Worm (Caenorhabditis elegans) whole organism, L1 larva: ENCODE data around the gene F55E10.4.

Source experiments
- C04F5.9 ChIP-seq: sonication (generic microtip); optimal IDR thresholded peaks from 2 replicates; lab custom pipeline; 2016; ENCODE audit warnings: missing genetic modification characterization, missing compliant biosample characterization
- C16A3.4 ChIP-seq: fragments of 150-350 bp; optimal IDR thresholded peaks from 2 replicates; lab custom pipeline; 2014; ENCODE audit warnings: missing biosample characterization, missing genetic modification characterization
- F16B12.6 ChIP-seq: fragments of 150-350 bp; optimal IDR thresholded peaks from 2 replicates; lab custom pipeline; 2014; ENCODE audit warnings: missing biosample characterization, missing genetic modification characterization
- Y116A8C.19 ChIP-seq: sonication (generic microtip); optimal IDR thresholded peaks from 2 replicates; lab custom pipeline; 2016; ENCODE audit warnings: missing compliant biosample characterization, missing genetic modification characterization, borderline replicate concordance
- aha-1 ChIP-seq: fragments of 150-350 bp; optimal IDR thresholded peaks from 2 replicates; lab custom pipeline; 2014; ENCODE audit warnings: missing biosample characterization, missing genetic modification characterization
- alr-1 ChIP-seq: fragments of 200-800 bp; sonication (Bioruptor generic); optimal IDR thresholded peaks from 2 replicates; lab custom pipeline; 2018; ENCODE audit warnings: borderline replicate concordance, mild to moderate bottlenecking, missing genetic modification characterization, missing compliant biosample characterization
- ama-1 ChIP-seq: fragments of 150-350 bp; optimal IDR thresholded peaks from 2 replicates; lab custom pipeline; 2014
- blmp-1 ChIP-seq: fragments of 150-350 bp; optimal IDR thresholded peaks from 2 replicates; lab custom pipeline; 2014; ENCODE audit warnings: missing biosample characterization, missing genetic modification characterization
- ceh-63 ChIP-seq: fragments of 200-800 bp; sonication (Bioruptor generic); optimal IDR thresholded peaks from 2 replicates; lab custom pipeline; 2018; ENCODE audit warnings: mild to moderate bottlenecking, missing genetic modification characterization, missing compliant biosample characterization
- ceh-8 ChIP-seq: fragments of 200-800 bp; sonication (Bioruptor generic); optimal IDR thresholded peaks from 2 replicates; lab custom pipeline; 2018; ENCODE audit warnings: mild to moderate bottlenecking, missing genetic modification characterization, moderate library complexity, missing compliant biosample characterization
- ces-1 ChIP-seq: fragments of 150-350 bp; optimal IDR thresholded peaks from 2 replicates; lab custom pipeline; 2014; ENCODE audit warnings: missing biosample characterization, missing genetic modification reagents, missing genetic modification characterization
- efl-1 ChIP-seq, 4 experiments: fragments of 150-350 bp; optimal IDR thresholded peaks in 3 of 4; peaks in 1 of 4; 1 replicate in 1 of 4; 2 replicates in 3 of 4; lab custom pipeline; 2014; ENCODE audit warnings: missing biosample characterization in 2 of 4, missing genetic modification characterization in 2 of 4, missing genetic modification reagents in 2 of 4
- egl-13 ChIP-seq: sonication (generic microtip); optimal IDR thresholded peaks from 2 replicates; lab custom pipeline; 2016; ENCODE audit warnings: missing genotype, missing genetic modification reagents, missing genetic modification characterization, missing compliant biosample characterization
- elt-3 ChIP-seq, 6 experiments: fragments of 150-350 bp in 1 of 6; sonication (generic microtip); optimal IDR thresholded peaks; 2 replicates each; lab custom pipeline; 2017 to 2018; ENCODE audit warnings: missing biosample characterization in 6 of 6, missing genetic modification characterization in 6 of 6, inconsistent platforms in 1 of 6
- ets-5 ChIP-seq: fragments of 200-800 bp; sonication (Bioruptor generic); IDR thresholded peaks from 2 replicates; pipeline ENCODE4 v1.3.6; 2022; ENCODE audit warnings: missing genetic modification characterization, missing compliant biosample characterization
- fkh-4 ChIP-seq: sonication (generic microtip); optimal IDR thresholded peaks from 2 replicates; lab custom pipeline; 2016; ENCODE audit warnings: missing compliant biosample characterization, missing genetic modification characterization, borderline replicate concordance
- fkh-8 ChIP-seq: sonication (generic microtip); optimal IDR thresholded peaks from 2 replicates; lab custom pipeline; 2016; ENCODE audit warnings: mild to moderate bottlenecking, missing genetic modification characterization, missing compliant biosample characterization
- hlh-4 ChIP-seq: sonication (generic microtip); optimal IDR thresholded peaks from 2 replicates; lab custom pipeline; 2016; ENCODE audit warnings: mild to moderate bottlenecking, missing genetic modification characterization, missing compliant biosample characterization
- isw-1 ChIP-seq: fragments of 200-800 bp; sonication (Bioruptor generic); IDR thresholded peaks from 2 replicates; pipeline ENCODE4 v1.3.6; 2022; ENCODE audit warnings: missing genetic modification characterization, missing compliant biosample characterization
- jun-1 ChIP-seq: fragments of 150-350 bp; optimal IDR thresholded peaks from 2 replicates; lab custom pipeline; 2014; ENCODE audit warnings: missing biosample characterization, missing genetic modification reagents, missing genetic modification characterization
- lin-14 ChIP-seq: fragments of 200-800 bp; sonication (Bioruptor generic); optimal IDR thresholded peaks from 2 replicates; lab custom pipeline; 2018; ENCODE audit warnings: mild to moderate bottlenecking, missing genetic modification characterization, moderate library complexity, missing compliant biosample characterization
- lin-15B ChIP-seq: fragments of 150-350 bp; sonication (generic microtip); optimal IDR thresholded peaks from 3 replicates; lab custom pipeline; 2014; ENCODE audit warnings: missing biosample characterization, missing genetic modification characterization
- lin-35 ChIP-seq, 2 experiments: fragments of 150-350 bp; optimal IDR thresholded peaks; 2 replicates each; lab custom pipeline; 2014; ENCODE audit warnings: missing biosample characterization in 2 of 2, missing genetic modification characterization in 2 of 2, missing genetic modification reagents in 2 of 2
- lir-3 ChIP-seq: sonication (generic microtip); optimal IDR thresholded peaks from 2 replicates; lab custom pipeline; 2016; ENCODE audit warnings: mild to moderate bottlenecking, missing genetic modification characterization, moderate library complexity, missing compliant biosample characterization; ENCODE audit not compliant: poor library complexity
- lsy-2 ChIP-seq, 2 experiments: fragments of 150-350 bp; optimal IDR thresholded peaks; 2 replicates each; lab custom pipeline; 2014; ENCODE audit warnings: missing biosample characterization in 2 of 2, missing genetic modification characterization in 2 of 2
- mab-9 ChIP-seq: fragments of 200-800 bp; sonication (Bioruptor generic); IDR thresholded peaks from 2 replicates; pipeline ENCODE4 v1.3.6; 2022; ENCODE audit warnings: missing genetic modification reagents, missing genetic modification characterization, missing compliant biosample characterization
- mep-1 ChIP-seq: fragments of 150-350 bp; optimal IDR thresholded peaks from 2 replicates; lab custom pipeline; 2014; ENCODE audit warnings: missing biosample characterization, missing genetic modification characterization
- nhr-20 ChIP-seq: sonication (generic microtip); optimal IDR thresholded peaks from 2 replicates; lab custom pipeline; 2016; ENCODE audit warnings: mild to moderate bottlenecking, missing genetic modification characterization, missing compliant biosample characterization
- nhr-85 ChIP-seq: sonication (generic microtip); peaks from one replicate; lab custom pipeline; 2016; ENCODE audit warnings: missing genetic modification characterization, inconsistent platforms, missing compliant biosample characterization
- nhr-90 ChIP-seq: sonication (generic microtip); optimal IDR thresholded peaks from 2 replicates; lab custom pipeline; 2016; ENCODE audit warnings: mild to moderate bottlenecking, missing genetic modification characterization, missing compliant biosample characterization; ENCODE audit not compliant: poor library complexity
- pag-3 ChIP-seq: sonication (generic microtip); optimal IDR thresholded peaks from 2 replicates; lab custom pipeline; 2017; ENCODE audit warnings: missing genetic modification characterization, mild to moderate bottlenecking, missing compliant biosample characterization, antibody characterized with exemption, borderline replicate concordance; ENCODE audit not compliant: insufficient read depth
- rnt-1 ChIP-seq: sonication (generic microtip); optimal IDR thresholded peaks from 2 replicates; lab custom pipeline; 2016; ENCODE audit warnings: mild to moderate bottlenecking, missing genetic modification characterization, moderate library complexity, missing compliant biosample characterization
- sox-4 ChIP-seq: sonication (generic microtip); optimal IDR thresholded peaks from 2 replicates; lab custom pipeline; 2016; ENCODE audit warnings: missing genetic modification characterization, missing compliant biosample characterization
- tlp-1 ChIP-seq: fragments of 150-350 bp; optimal IDR thresholded peaks from 2 replicates; lab custom pipeline; 2014; ENCODE audit warnings: missing biosample characterization, missing genetic modification characterization
- unc-130 ChIP-seq: fragments of 150-350 bp; optimal IDR thresholded peaks from 2 replicates; lab custom pipeline; 2017; ENCODE audit warnings: missing biosample characterization, missing genetic modification characterization, inconsistent platforms
- unc-98 ChIP-seq: fragments of 200-800 bp; sonication (Bioruptor generic); IDR thresholded peaks from 2 replicates; pipeline ENCODE4 v1.3.6; 2022; ENCODE audit warnings: missing genetic modification characterization, missing compliant biosample characterization
- xbp-1 ChIP-seq: sonication (generic microtip); optimal IDR thresholded peaks from 2 replicates; lab custom pipeline; 2016; ENCODE audit warnings: missing genetic modification characterization, missing compliant biosample characterization
- zag-1 ChIP-seq: fragments of 150-350 bp; optimal IDR thresholded peaks from 2 replicates; lab custom pipeline; 2014; ENCODE audit warnings: missing biosample characterization, missing genetic modification characterization

F55E10.4 gene

DNA sequence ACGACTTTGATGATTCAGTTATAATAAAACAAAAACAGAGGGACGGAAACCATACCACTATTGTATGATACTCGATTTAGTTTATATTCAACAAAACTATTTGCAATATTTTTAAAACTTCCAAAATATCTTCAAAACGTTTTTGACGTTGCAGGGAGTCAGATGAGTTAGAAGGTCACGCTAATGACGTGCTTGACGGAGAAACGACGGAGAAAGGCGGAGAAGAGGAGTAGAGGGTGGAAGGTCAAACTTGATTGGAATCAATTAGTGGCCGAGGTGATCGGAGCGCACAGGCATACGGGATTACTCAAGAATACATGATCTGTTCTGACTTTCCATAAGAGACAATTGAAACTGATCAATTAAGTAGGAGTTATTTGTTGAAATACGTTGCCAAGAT lies 24.9 kb downstream of the F55E10.4 start:
- peak; percentile 28 for TF ChIP-seq nhr-20
- no peak for TF ChIP-seq C16A3.4 (tag; lab: Kevin White, UChicago)
- TF ChIP-seq F16B12.6 (tag; lab: Kevin White, UChicago), result no peak
- TF ChIP-seq alr-1, result no peak
- TF ChIP-seq egl-13 (tag; lab: Kevin White, UChicago), result no peak
- no peak for TF ChIP-seq aha-1
- no peak for TF ChIP-seq ama-1 (lab: Kevin White, UChicago)
- no peak for TF ChIP-seq efl-1 (optimal IDR thresholded peaks at IDR 0.05; lab: Kevin White, UChicago)
- TF ChIP-seq efl-1 (GFP tag; optimal IDR thresholded peaks at IDR 0.05 in 1 of 2; lab: Kevin White, UChicago), result peak in 1 of 2 experiments; percentile 90
- TF ChIP-seq lin-15B (tag; lab: Kevin White, UChicago), result no peak
- peak; percentile 73 for TF ChIP-seq nhr-85
- TF ChIP-seq zag-1 (tag; lab: Kevin White, UChicago), result no peak
- TF ChIP-seq C04F5.9 (tag; lab: Kevin White, UChicago), result no peak
- no peak for TF ChIP-seq sox-4
- peak; percentile 21 for TF ChIP-seq lin-14
- peak; percentile 69 for TF ChIP-seq blmp-1
- TF ChIP-seq mep-1 (tag; lab: Kevin White, UChicago), result peak; percentile 24
- no peak for TF ChIP-seq pag-3
- TF ChIP-seq lin-35 (GFP tag; optimal IDR thresholded peaks at IDR 0.05; lab: Kevin White, UChicago), result no peak

DNA sequence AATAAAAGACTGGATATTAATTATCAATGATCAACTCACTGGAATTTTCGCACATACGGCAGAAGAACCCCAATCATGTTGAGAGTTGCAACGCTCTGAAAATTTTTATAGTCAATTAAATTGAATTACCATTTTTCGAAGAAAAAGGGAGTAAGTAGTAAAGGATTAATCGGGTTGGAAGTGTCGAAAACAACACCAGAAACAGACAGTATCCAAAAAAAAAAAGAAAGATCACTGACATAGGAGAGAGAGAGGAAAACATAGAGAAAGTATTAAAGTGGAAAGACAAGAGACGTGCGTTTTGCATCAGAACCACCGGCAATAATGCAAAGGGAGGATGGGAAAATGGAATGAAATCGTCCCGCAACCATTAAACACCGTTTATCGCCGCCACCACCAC lies 25.4 kb downstream of the F55E10.4 start, which contains the start of gene inx-5:
TSS of gene inx-5 (minus strand) at position 101 of the 400 bp plus-strand sequence.
- peak; percentile 18 for TF ChIP-seq blmp-1
- TF ChIP-seq unc-130 (tag; lab: Kevin White, UChicago), result no peak

DNA sequence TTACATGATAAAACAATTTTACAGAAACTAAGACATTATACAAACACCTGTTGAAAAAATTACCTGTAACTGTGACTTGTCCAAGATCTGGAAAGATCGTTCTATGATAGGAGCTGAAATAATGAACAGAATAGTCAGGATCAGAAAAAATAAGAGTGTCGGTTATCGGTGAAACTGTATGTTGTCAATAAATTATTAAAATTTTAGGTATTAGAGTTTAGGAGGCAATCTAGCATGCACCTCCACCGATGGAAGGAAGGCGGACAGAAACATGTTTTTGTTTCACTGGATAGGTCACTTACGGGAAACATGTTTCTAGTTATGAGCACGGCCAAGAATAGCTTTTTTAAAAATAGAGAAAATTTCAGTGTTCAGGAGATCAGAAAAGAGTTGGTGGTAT lies 28.1 kb downstream of the F55E10.4 start, which contains the start of gene ced-13:
TSS of gene ced-13 (minus strand) at position 101 of the 400 bp plus-strand sequence.
- TF ChIP-seq ama-1 (lab: Kevin White, UChicago) (no peak), lir-3 (tag; lab: Kevin White, UChicago) (no peak), sox-4 (no peak), elt-3 (tag; optimal IDR thresholded peaks at IDR 0.05; lab: Kevin White, UChicago) (no peak), mab-9 (GFP tag; lab: Robert Waterston, UW) (no peak), xbp-1 (tag; lab: Kevin White, UChicago) (no peak), jun-1 (tag; lab: Kevin White, UChicago) (no peak), Y116A8C.19 (tag; lab: Kevin White, UChicago) (no peak), ceh-63 (GFP tag; lab: Kevin White, UChicago) (no peak), lsy-2 (tag; optimal IDR thresholded peaks at IDR 0.05; lab: Kevin White, UChicago) (no peak), tlp-1 (tag; lab: Kevin White, UChicago) (no peak)

- no peak for TF ChIP-seq mab-9 (GFP tag; lab: Robert Waterston, UW)
- TF ChIP-seq ces-1 (GFP tag; lab: Kevin White, UChicago), result no peak
- TF ChIP-seq unc-130 (tag; lab: Kevin White, UChicago), result no peak
- no peak for TF ChIP-seq unc-98
- no peak for TF ChIP-seq hlh-4 (tag; lab: Kevin White, UChicago)
- TF ChIP-seq fkh-8, result no peak
- no peak for TF ChIP-seq nhr-90 (tag; lab: Kevin White, UChicago)
- TF ChIP-seq ceh-63 (GFP tag; lab: Kevin White, UChicago), result no peak
- TF ChIP-seq rnt-1, result no peak
- TF ChIP-seq lir-3 (tag; lab: Kevin White, UChicago), result no peak
- no peak for TF ChIP-seq pag-3
- TF ChIP-seq isw-1 (GFP tag; lab: Robert Waterston, UW), result no peak
- no peak for TF ChIP-seq fkh-4 (tag; lab: Kevin White, UChicago)
- TF ChIP-seq sox-4, result no peak
- no peak for TF ChIP-seq elt-3 (tag; optimal IDR thresholded peaks at IDR 0.05; lab: Kevin White, UChicago)
- TF ChIP-seq C04F5.9 (tag; lab: Kevin White, UChicago), result no peak
- no peak for TF ChIP-seq ceh-8 (GFP tag; lab: Kevin White, UChicago)
- no peak for TF ChIP-seq F16B12.6 (tag; lab: Kevin White, UChicago)
- TF ChIP-seq ets-5 (GFP tag; lab: Robert Waterston, UW), result no peak
- TF ChIP-seq lsy-2 (tag; optimal IDR thresholded peaks at IDR 0.05; lab: Kevin White, UChicago), result no peak
- TF ChIP-seq, all 84 proteins: peak for 0
Observed at ce11 chrX:8297333-8297732, 30.4 kb downstream of the F55E10.4 start.
